1 fruit fly cellular context compared by ENCODE assay signal in the genomic region with DNA sequence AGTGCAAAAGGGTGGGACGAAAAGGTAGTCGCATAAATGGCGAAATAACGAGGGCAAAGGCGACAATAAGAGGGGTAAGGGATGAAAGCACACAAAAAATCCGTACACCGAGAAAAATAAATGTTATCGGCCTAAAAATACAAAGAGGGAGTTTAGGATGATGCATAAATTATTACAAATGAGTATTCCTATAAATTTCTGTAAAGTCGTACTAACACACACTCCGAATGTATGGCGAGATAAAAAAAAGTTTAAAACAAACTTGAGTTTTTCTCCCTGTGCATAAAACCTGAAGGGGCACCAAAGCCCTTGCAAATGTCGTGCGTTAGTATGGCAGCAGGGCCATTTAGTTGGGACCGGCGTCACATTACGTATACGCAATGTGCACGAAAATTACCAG.
TF ChIP-seq lines count a peak whose summit lies in the region.

No protein-coding gene starts in this region.

TF ChIP-seq in whole organism, embryonic, 481 proteins besides CTCF, POLR2A, EP300 and RAD21 (continued from another document and continues in another):
- TF ChIP-seq CG17328 (GFP tag; IDR thresholded peaks at IDR 0.05; lab: Robert Waterston, UW) (no peak), Ssrp (tag; optimal IDR thresholded peaks at IDR 0.05; lab: Kevin White, UChicago) (no peak), ems (GFP tag; optimal IDR thresholded peaks at IDR 0.05; lab: Kevin White, UChicago) (peak; percentile 68), fru (optimal IDR thresholded peaks at IDR 0.05; lab: Kevin White, UChicago) (no peak), tgo (GFP tag; IDR thresholded peaks at IDR 0.05; lab: Robert Waterston, UW) (peak; percentile 65; the same call in 2 of the 3 replicates), sna (GFP tag; IDR thresholded peaks at IDR 0.05; lab: Robert Waterston, UW; ENCODE audit: partially characterized antibody) (no peak), ab (GFP tag; optimal IDR thresholded peaks at IDR 0.05; lab: Kevin White, UChicago) (no peak), E2f1 (GFP tag; IDR thresholded peaks at IDR 0.05; lab: Robert Waterston, UW) (0 out of 2 replicates have a peak, but pooled peaks have one; percentile 41), CG16813 (GFP tag; IDR thresholded peaks at IDR 0.05; lab: Robert Waterston, UW; ENCODE audit: partially characterized antibody) (no peak), CG3163 (GFP tag; optimal IDR thresholded peaks at IDR 0.05; lab: Kevin White, UChicago) (no peak), CG2889 (GFP tag; IDR thresholded peaks at IDR 0.05; lab: Robert Waterston, UW) (no peak), CG12744 (GFP tag; optimal IDR thresholded peaks at IDR 0.05; lab: Kevin White, UChicago) (no peak), so (GFP tag; IDR thresholded peaks at IDR 0.05; lab: Robert Waterston, UW) (no peak), Abd-B (GFP tag; optimal IDR thresholded peaks at IDR 0.05; lab: Kevin White, UChicago) (peak; percentile 53), Rfx (GFP tag; IDR thresholded peaks at IDR 0.05; lab: Robert Waterston, UW) (no peak; the same call in 1 of the 2 replicates), otp (GFP tag; IDR thresholded peaks at IDR 0.05; lab: Robert Waterston, UW) (no peak), Deaf1 (tag; optimal IDR thresholded peaks at IDR 0.05; lab: Kevin White, UChicago) (peak; percentile 47), yki (optimal IDR thresholded peaks at IDR 0.05; lab: Kevin White, UChicago) (no peak), CG2199 (GFP tag; IDR thresholded peaks at IDR 0.05; lab: Robert Waterston, UW) (no peak), CG12391 (tag; optimal IDR thresholded peaks at IDR 0.05; lab: Kevin White, UChicago) (no peak), Lim3 (GFP tag; IDR thresholded peaks at IDR 0.05; lab: Robert Waterston, UW) (no peak), CG33557 (GFP tag; optimal IDR thresholded peaks at IDR 0.05; lab: Kevin White, UChicago) (no peak), CG10321 (GFP tag; IDR thresholded peaks at IDR 0.05; lab: Robert Waterston, UW) (no peak), CG18011 (GFP tag; optimal IDR thresholded peaks at IDR 0.05; lab: Kevin White, UChicago) (no peak), CG4854 (GFP tag; optimal IDR thresholded peaks at IDR 0.05; lab: Kevin White, UChicago) (peak; percentile 4), lov (optimal IDR thresholded peaks at IDR 0.05; lab: Kevin White, UChicago) (no peak), lov (GFP tag; IDR thresholded peaks at IDR 0.05; lab: Robert Waterston, UW) (no peak), CG14965 (GFP tag; optimal IDR thresholded peaks at IDR 0.05; lab: Kevin White, UChicago; ENCODE audit: borderline replicate concordance) (no peak), CG6813 (GFP tag; optimal IDR thresholded peaks at IDR 0.05; lab: Kevin White, UChicago) (peak; percentile 43), Ets65A (GFP tag; lab: Kevin White, UChicago) (peak; percentile 92), CG17612 (GFP tag; IDR thresholded peaks at IDR 0.05; lab: Robert Waterston, UW) (0 out of 2 replicates have a peak, but pooled peaks have one; percentile 27), CG9817 (tag; optimal IDR thresholded peaks at IDR 0.05; lab: Kevin White, UChicago) (peak; percentile 18), CG3838 (GFP tag; optimal IDR thresholded peaks at IDR 0.05; lab: Kevin White, UChicago) (no peak), Atf3 (GFP tag; optimal IDR thresholded peaks at IDR 0.05; lab: Kevin White, UChicago) (no peak), Ets97D (GFP tag; optimal IDR thresholded peaks at IDR 0.05; lab: Kevin White, UChicago) (peak; percentile 17), dmrt99B (tag; optimal IDR thresholded peaks at IDR 0.05; lab: Kevin White, UChicago) (peak; percentile 76), CG13775 (GFP tag; optimal IDR thresholded peaks at IDR 0.05; lab: Kevin White, UChicago) (no peak), CG8944 (GFP tag; optimal IDR thresholded peaks at IDR 0.05; lab: Kevin White, UChicago) (peak; percentile 6), sim (GFP tag; IDR thresholded peaks at IDR 0.05; lab: Robert Waterston, UW) (no peak), NC2α (GFP tag; optimal IDR thresholded peaks at IDR 0.05; lab: Kevin White, UChicago) (no peak), pan (optimal IDR thresholded peaks at IDR 0.05; lab: Kevin White, UChicago) (no peak), pan (GFP tag; optimal IDR thresholded peaks at IDR 0.05 in 1 of 2, IDR thresholded peaks at IDR 0.05 in 1 of 2) (peak in 1 of 2 experiments; percentile 56), lab (GFP tag; optimal IDR thresholded peaks at IDR 0.05; lab: Kevin White, UChicago) (peak; percentile 88), tap (tag; optimal IDR thresholded peaks at IDR 0.05; lab: Kevin White, UChicago) (peak; percentile 50), disco-r (GFP tag; optimal IDR thresholded peaks at IDR 0.05; lab: Kevin White, UChicago) (no peak), twi (tag; optimal IDR thresholded peaks at IDR 0.05; lab: Kevin White, UChicago) (no peak), gce (GFP tag; IDR thresholded peaks at IDR 0.05; lab: Robert Waterston, UW) (no peak), mam (GFP tag; optimal IDR thresholded peaks at IDR 0.05; lab: Kevin White, UChicago) (peak; percentile 71), Opbp (GFP tag; IDR thresholded peaks at IDR 0.05; lab: Robert Waterston, UW; ENCODE audit: partially characterized antibody) (no peak), Poxn (GFP tag; IDR thresholded peaks at IDR 0.05; lab: Robert Waterston, UW) (no peak), CG3726 (GFP tag; IDR thresholded peaks at IDR 0.05; lab: Robert Waterston, UW) (no peak), Dek (tag; optimal IDR thresholded peaks at IDR 0.05; lab: Kevin White, UChicago) (no peak), C15 (GFP tag; IDR thresholded peaks at IDR 0.05; lab: Robert Waterston, UW) (no peak), chif (GFP tag; optimal IDR thresholded peaks at IDR 0.05; lab: Kevin White, UChicago) (no peak), slbo (GFP tag; IDR thresholded peaks at IDR 0.05; lab: Robert Waterston, UW) (no peak), CG12071 (GFP tag; optimal IDR thresholded peaks at IDR 0.05; lab: Kevin White, UChicago) (peak; percentile 55), CG11247 (GFP tag; IDR thresholded peaks at IDR 0.05; lab: Robert Waterston, UW) (0 out of 2 replicates have a peak, but pooled peaks have one; percentile 60), Sin3A (optimal IDR thresholded peaks at IDR 0.05; lab: Kevin White, UChicago) (no peak), pnt (GFP tag; optimal IDR thresholded peaks at IDR 0.05; lab: Kevin White, UChicago) (no peak), CG3281 (GFP tag; optimal IDR thresholded peaks at IDR 0.05; lab: Kevin White, UChicago) (peak; percentile 74), lola (GFP tag; optimal IDR thresholded peaks at IDR 0.05; lab: Kevin White, UChicago) (no peak), nau (GFP tag; optimal IDR thresholded peaks at IDR 0.05; lab: Kevin White, UChicago) (peak; percentile 38), gcm2 (GFP tag; optimal IDR thresholded peaks at IDR 0.05; lab: Kevin White, UChicago) (no peak), Nf-YA (GFP tag; IDR thresholded peaks at IDR 0.05; lab: Robert Waterston, UW) (0 out of 2 replicates have a peak, but pooled peaks have one; percentile 37), Vsx1 (GFP tag; optimal IDR thresholded peaks at IDR 0.05; lab: Kevin White, UChicago) (no peak), CG18764 (GFP tag; optimal IDR thresholded peaks at IDR 0.05; lab: Kevin White, UChicago) (peak; percentile 37), cad (GFP tag; optimal IDR thresholded peaks at IDR 0.05; lab: Kevin White, UChicago) (no peak), Dll (GFP tag; IDR thresholded peaks at IDR 0.05; lab: Robert Waterston, UW; ENCODE audit: partially characterized antibody) (no peak), CG15514 (GFP tag; optimal IDR thresholded peaks at IDR 0.05; lab: Kevin White, UChicago) (peak; percentile 65), CG11398 (GFP tag; optimal IDR thresholded peaks at IDR 0.05; lab: Kevin White, UChicago) (no peak), Fer1 (GFP tag; optimal IDR thresholded peaks at IDR 0.05; lab: Kevin White, UChicago) (peak; percentile 87), CG34422 (GFP tag; IDR thresholded peaks at IDR 0.05; lab: Robert Waterston, UW) (no peak), Six4 (GFP tag; optimal IDR thresholded peaks at IDR 0.05; lab: Kevin White, UChicago) (no peak), pzg (GFP tag; optimal IDR thresholded peaks at IDR 0.05; lab: Kevin White, UChicago) (no peak), CG2116 (GFP tag; optimal IDR thresholded peaks at IDR 0.05; lab: Kevin White, UChicago) (no peak), caup (GFP tag; optimal IDR thresholded peaks at IDR 0.05; lab: Kevin White, UChicago; ENCODE audit: severe bottlenecking) (peak; percentile 73), unc-4 (GFP tag; IDR thresholded peaks at IDR 0.05; lab: Robert Waterston, UW; ENCODE audit: partially characterized antibody) (no peak), CG17829 (tag; optimal IDR thresholded peaks at IDR 0.05; lab: Kevin White, UChicago) (no peak), CG1603 (tag; optimal IDR thresholded peaks at IDR 0.05; lab: Kevin White, UChicago) (peak; percentile 10), HLH4C (GFP tag; IDR thresholded peaks at IDR 0.05; lab: Robert Waterston, UW; ENCODE audit: partially characterized antibody) (no peak), H2.0 (GFP tag; IDR thresholded peaks at IDR 0.05; lab: Robert Waterston, UW) (no peak), CG10366 (GFP tag; IDR thresholded peaks at IDR 0.05; lab: Robert Waterston, UW) (peak; percentile 27; the same call in 1 of the 2 replicates), Doc3 (GFP tag; IDR thresholded peaks at IDR 0.05; lab: Robert Waterston, UW; ENCODE audit: partially characterized antibody) (no peak), CG7963 (GFP tag; IDR thresholded peaks at IDR 0.05; lab: Robert Waterston, UW; ENCODE audit: partially characterized antibody) (no peak), CG1233 (GFP tag; optimal IDR thresholded peaks at IDR 0.05; lab: Kevin White, UChicago) (peak; percentile 19), amos (GFP tag; IDR thresholded peaks at IDR 0.05; lab: Robert Waterston, UW; ENCODE audit: partially characterized antibody) (no peak), CG6854 (GFP tag; optimal IDR thresholded peaks at IDR 0.05; lab: Kevin White, UChicago) (peak; percentile 68), z (GFP tag; IDR thresholded peaks at IDR 0.05; lab: Robert Waterston, UW) (no peak), CG12299 (tag; optimal IDR thresholded peaks at IDR 0.05; lab: Kevin White, UChicago) (no peak), CG12219 (GFP tag; optimal IDR thresholded peaks at IDR 0.05; lab: Kevin White, UChicago) (peak; percentile 21), CG9437 (GFP tag; optimal IDR thresholded peaks at IDR 0.05; lab: Kevin White, UChicago) (peak; percentile 17), CG43689 (GFP tag; IDR thresholded peaks at IDR 0.05; lab: Robert Waterston, UW) (peak; percentile 11; the same call in 1 of the 2 replicates), CG8765 (GFP tag; IDR thresholded peaks at IDR 0.05; lab: Robert Waterston, UW) (no peak), CG4617 (GFP tag; optimal IDR thresholded peaks at IDR 0.05; lab: Kevin White, UChicago; ENCODE audit: borderline replicate concordance) (no peak), trem (tag; optimal IDR thresholded peaks at IDR 0.05; lab: Kevin White, UChicago) (no peak), CG7745 (tag; optimal IDR thresholded peaks at IDR 0.05; lab: Kevin White, UChicago) (no peak), dati (GFP tag; IDR thresholded peaks at IDR 0.05; lab: Robert Waterston, UW) (0 out of 2 replicates have a peak, but pooled peaks have one; percentile 19), bcd (GFP tag; optimal IDR thresholded peaks at IDR 0.05; lab: Kevin White, UChicago) (peak; percentile 56), CG2678 (tag; optimal IDR thresholded peaks at IDR 0.05; lab: Kevin White, UChicago) (peak; percentile 82), usp (GFP tag; optimal IDR thresholded peaks at IDR 0.05; lab: Kevin White, UChicago) (no peak), ara (GFP tag; IDR thresholded peaks at IDR 0.05; lab: Robert Waterston, UW) (0 out of 2 replicates have a peak, but pooled peaks have one; percentile 10), en (GFP tag; optimal IDR thresholded peaks at IDR 0.05; lab: Kevin White, UChicago) (no peak), Hsf (GFP tag; optimal IDR thresholded peaks at IDR 0.05; lab: Kevin White, UChicago) (peak; percentile 17), CG10959 (GFP tag; IDR thresholded peaks at IDR 0.05; lab: Robert Waterston, UW) (no peak), CG2129 (GFP tag; IDR thresholded peaks at IDR 0.05; lab: Robert Waterston, UW; ENCODE audit: partially characterized antibody) (no peak), YL-1 (GFP tag; optimal IDR thresholded peaks at IDR 0.05; lab: Kevin White, UChicago) (no peak), dysf (GFP tag; IDR thresholded peaks at IDR 0.05; lab: Robert Waterston, UW) (no peak; the same call in none of the 3 replicates), bigmax (GFP tag; optimal IDR thresholded peaks at IDR 0.05; lab: Kevin White, UChicago) (no peak), CG6791 (GFP tag; IDR thresholded peaks at IDR 0.05; lab: Robert Waterston, UW; ENCODE audit: partially characterized antibody) (no peak), org-1 (GFP tag; optimal IDR thresholded peaks at IDR 0.05; lab: Kevin White, UChicago) (peak; percentile 38), CG9932 (GFP tag; IDR thresholded peaks at IDR 0.05; lab: Robert Waterston, UW) (peak; percentile 50), BEAF-32 (GFP tag; optimal IDR thresholded peaks at IDR 0.05; lab: Kevin White, UChicago) (no peak), corto (GFP tag; optimal IDR thresholded peaks at IDR 0.05; lab: Kevin White, UChicago) (no peak), az2 (GFP tag; optimal IDR thresholded peaks at IDR 0.05; lab: Kevin White, UChicago) (no peak), CrebB (tag; optimal IDR thresholded peaks at IDR 0.05; lab: Kevin White, UChicago) (no peak), CG30431 (GFP tag; optimal IDR thresholded peaks at IDR 0.05; lab: Kevin White, UChicago) (no peak), CG12236 (GFP tag; optimal IDR thresholded peaks at IDR 0.05; lab: Kevin White, UChicago) (no peak), gem (tag; optimal IDR thresholded peaks at IDR 0.05; lab: Kevin White, UChicago) (peak; percentile 60), CG2202 (tag; optimal IDR thresholded peaks at IDR 0.05; lab: Kevin White, UChicago) (no peak), CG14667 (GFP tag; IDR thresholded peaks at IDR 0.05; lab: Robert Waterston, UW) (peak; percentile 40; the same call in 1 of the 2 replicates), crc (GFP tag; optimal IDR thresholded peaks at IDR 0.05; lab: Kevin White, UChicago) (peak; percentile 43), CG1602 (GFP tag; optimal IDR thresholded peaks at IDR 0.05; lab: Kevin White, UChicago) (no peak), ato (GFP tag; IDR thresholded peaks at IDR 0.05; lab: Robert Waterston, UW; ENCODE audit: partially characterized antibody) (no peak), CG16863 (GFP tag; optimal IDR thresholded peaks at IDR 0.05; lab: Kevin White, UChicago) (no peak), fu2 (GFP tag; optimal IDR thresholded peaks at IDR 0.05; lab: Kevin White, UChicago) (no peak), CG17802 (tag; optimal IDR thresholded peaks at IDR 0.05; lab: Kevin White, UChicago) (peak; percentile 4), CG6765 (GFP tag; optimal IDR thresholded peaks at IDR 0.05; lab: Kevin White, UChicago) (peak; percentile 68)
